Worm (Caenorhabditis elegans): ENCODE measurements around the gene T14G8.3.

Gene T14G8.3

ce11 chrX:12889837-12890449 is 28.9 kb downstream of the T14G8.3 start (continued):
- TF ChIP-seq ets-4 (tag; optimal IDR thresholded peaks at IDR 0.05), result peak; percentile 67
- TF ChIP-seq nfya-1 (tag; optimal IDR thresholded peaks at IDR 0.05), result peak; percentile 42
- peak; percentile 72 for TF ChIP-seq ztf-16 (tag; optimal IDR thresholded peaks at IDR 0.05)
- TF ChIP-seq rnt-1 (tag; optimal IDR thresholded peaks at IDR 0.05), result peak; percentile 52
- TF ChIP-seq lim-6 (tag; optimal IDR thresholded peaks at IDR 0.05), result no peak
- peak; percentile 73 for TF ChIP-seq pat-9 (tag; optimal IDR thresholded peaks at IDR 0.05)
- TF ChIP-seq hlh-8 (tag; optimal IDR thresholded peaks at IDR 0.05), result no peak
- TF ChIP-seq K02D7.2 (tag; optimal IDR thresholded peaks at IDR 0.05), result peak; percentile 75
- peak; percentile 82 for TF ChIP-seq unc-86 (tag; optimal IDR thresholded peaks at IDR 0.05)
- TF ChIP-seq ceh-22 (tag; optimal IDR thresholded peaks at IDR 0.05), result no peak
- no peak for TF ChIP-seq hlh-30 (tag; optimal IDR thresholded peaks at IDR 0.05; ENCODE audit: insufficient read depth)
- TF ChIP-seq nhr-232 (tag; optimal IDR thresholded peaks at IDR 0.05), result peak; percentile 69
- peak; percentile 84 for TF ChIP-seq elt-2 (tag; optimal IDR thresholded peaks at IDR 0.05)
- TF ChIP-seq sdc-2 (tag; optimal IDR thresholded peaks at IDR 0.05), result peak; percentile 85
- peak; percentile 63 for TF ChIP-seq hlh-13 (GFP tag; optimal IDR thresholded peaks at IDR 0.05)
- TF ChIP-seq C38D4.7 (GFP tag; optimal IDR thresholded peaks at IDR 0.05), result peak; percentile 78
- TF ChIP-seq sox-4 (tag; optimal IDR thresholded peaks at IDR 0.05), result peak; percentile 74
- TF ChIP-seq dmd-4 (tag; optimal IDR thresholded peaks at IDR 0.05; ENCODE audit: borderline replicate concordance), result peak; percentile 55
- peak; percentile 81 for TF ChIP-seq ref-2 (tag; optimal IDR thresholded peaks at IDR 0.05)
- no peak for TF ChIP-seq pqm-1 (tag; optimal IDR thresholded peaks at IDR 0.05)
- peak; percentile 88 for TF ChIP-seq ceh-19 (GFP tag; optimal IDR thresholded peaks at IDR 0.05)
- TF ChIP-seq eyg-1 (tag; optimal IDR thresholded peaks at IDR 0.05), result peak; percentile 79
- TF ChIP-seq pag-3 (tag; optimal IDR thresholded peaks at IDR 0.05; ENCODE audit: borderline replicate concordance), result no peak
- peak; percentile 78 for TF ChIP-seq pha-2 (tag; optimal IDR thresholded peaks at IDR 0.05)
- TF ChIP-seq dve-1 (tag; optimal IDR thresholded peaks at IDR 0.05), result peak; percentile 32
- peak; percentile 38 for TF ChIP-seq ceh-18 (tag; optimal IDR thresholded peaks at IDR 0.05)
- TF ChIP-seq fkh-6 (tag; optimal IDR thresholded peaks at IDR 0.05), result peak; percentile 85
- TF ChIP-seq tbx-7 (tag; optimal IDR thresholded peaks at IDR 0.05), result peak; percentile 48
- TF ChIP-seq unc-55 (GFP tag; optimal IDR thresholded peaks at IDR 0.05), result no peak
- TF ChIP-seq pax-1 (tag; optimal IDR thresholded peaks at IDR 0.05), result no peak
- TF ChIP-seq che-1 (tag; optimal IDR thresholded peaks at IDR 0.05), result peak; percentile 84
- peak; percentile 86 for TF ChIP-seq ceh-34 (tag; optimal IDR thresholded peaks at IDR 0.05)
- no peak for TF ChIP-seq nhr-11 (tag; optimal IDR thresholded peaks at IDR 0.05)
- peak; percentile 61 for TF ChIP-seq F13H6.1 (tag; optimal IDR thresholded peaks at IDR 0.05)
- TF ChIP-seq madf-2 (tag; optimal IDR thresholded peaks at IDR 0.05), result peak; percentile 64
- TF ChIP-seq fkh-10 (GFP tag; optimal IDR thresholded peaks at IDR 0.05), result no peak
- peak; percentile 52 for TF ChIP-seq T23F11.4 (GFP tag; optimal IDR thresholded peaks at IDR 0.05)
- TF ChIP-seq lin-11 (tag; optimal IDR thresholded peaks at IDR 0.05), result peak; percentile 69
- TF ChIP-seq syd-9 (tag; optimal IDR thresholded peaks at IDR 0.05), result peak; percentile 84

- TF ChIP-seq ceh-19 (GFP tag; optimal IDR thresholded peaks at IDR 0.05) (no peak), gmeb-2 (tag; optimal IDR thresholded peaks at IDR 0.05) (no peak), K09A11.1 (tag; optimal IDR thresholded peaks at IDR 0.05; ENCODE audit: insufficient read depth) (no peak), C38D4.7 (GFP tag; optimal IDR thresholded peaks at IDR 0.05) (no peak), fkh-6 (tag; optimal IDR thresholded peaks at IDR 0.05) (no peak), ttx-3 (tag; optimal IDR thresholded peaks at IDR 0.05) (no peak), ceh-22 (tag; optimal IDR thresholded peaks at IDR 0.05) (no peak), mec-3 (tag; optimal IDR thresholded peaks at IDR 0.05; ENCODE audit: borderline replicate concordance) (no peak), ceh-24 (tag; optimal IDR thresholded peaks at IDR 0.05) (no peak), ztf-16 (tag; optimal IDR thresholded peaks at IDR 0.05) (no peak), syd-9 (tag; optimal IDR thresholded peaks at IDR 0.05) (no peak), unc-55 (GFP tag; optimal IDR thresholded peaks at IDR 0.05) (no peak), unc-3 (GFP tag; conservative IDR thresholded peaks at IDR 0.05) (no peak), unc-3 (tag; optimal IDR thresholded peaks at IDR 0.05) (no peak), ahr-1 (tag; optimal IDR thresholded peaks at IDR 0.05) (no peak)
Observed at ce11 chrX:12899140-12899888, 38.3 kb downstream of the T14G8.3 start.
